Worm (Caenorhabditis elegans): ENCODE data around the gene Y60C6A.1.

DNA sequence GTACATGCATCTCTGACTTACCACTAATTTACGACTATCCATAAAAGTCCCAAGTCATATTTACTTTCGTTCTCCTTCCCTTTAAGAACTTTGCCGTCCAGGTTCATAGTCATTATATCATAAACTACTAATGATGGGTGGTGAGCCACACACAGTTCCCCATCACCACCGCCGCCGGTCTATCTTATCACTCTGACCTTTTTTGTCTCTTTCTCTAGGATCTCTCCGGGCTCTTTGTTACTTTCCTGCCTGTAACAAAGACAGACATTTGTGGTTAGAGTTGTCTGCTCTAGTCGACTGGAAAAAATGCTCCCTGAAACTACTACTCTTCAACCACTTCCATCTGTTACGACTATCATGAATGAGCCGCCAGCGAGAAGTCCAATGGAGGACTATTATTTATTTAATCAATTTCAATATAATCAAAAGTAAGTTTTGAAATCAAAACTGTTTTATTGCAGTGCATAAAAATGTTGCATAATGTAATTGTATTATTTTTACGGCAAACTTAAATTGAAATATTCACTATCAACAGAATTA, 12.9 kb upstream of the Y60C6A.1 start, which contains the start of gene elt-7:
- TF ChIP-seq dao-5 (tag; optimal IDR thresholded peaks at IDR 0.05) (no peak), him-1 (tag; optimal IDR thresholded peaks at IDR 0.05) (no peak), W03F9.2 (tag; optimal IDR thresholded peaks at IDR 0.05) (no peak)

Measured in whole organism, L4/young adult.